Fruit fly (Drosophila melanogaster): ENCODE results near the gene CG14820.

Gene CG14820

dm6 chr3L:6978757-6979386 is 46.1 kb downstream of the CG14820 start:
- no peak for TF ChIP-seq CG8478 (optimal IDR thresholded peaks at IDR 0.05)

- no peak for TF ChIP-seq CG8478 (optimal IDR thresholded peaks at IDR 0.05)
- no peak for TF ChIP-seq Dll (optimal IDR thresholded peaks at IDR 0.05)
- no peak for TF ChIP-seq usp (GFP tag; optimal IDR thresholded peaks at IDR 0.05)
- TF ChIP-seq pan (optimal IDR thresholded peaks at IDR 0.05) = no peak
- TF ChIP-seq EcR (GFP tag; optimal IDR thresholded peaks at IDR 0.05) = no peak
- TF ChIP-seq psq (optimal IDR thresholded peaks at IDR 0.05) = no peak
These were observed 46.9 kb downstream of the CG14820 start, which contains the start of gene Galphai for dm6 chr3L:6979387-6980249. Gene Galphai (minus strand): TSS chr3L:6980044.

dm6 chr3L:6980553-6980952 is 47.8 kb downstream of the CG14820 start:
- TF ChIP-seq pan (optimal IDR thresholded peaks at IDR 0.05) (no peak), EcR (GFP tag; optimal IDR thresholded peaks at IDR 0.05) (no peak), Dll (optimal IDR thresholded peaks at IDR 0.05) (no peak), psq (optimal IDR thresholded peaks at IDR 0.05) (no peak), CG8478 (optimal IDR thresholded peaks at IDR 0.05) (no peak), usp (GFP tag; optimal IDR thresholded peaks at IDR 0.05) (no peak)

dm6 chr3L:6981109-6981741 is 48.5 kb downstream of the CG14820 start:
- no peak for TF ChIP-seq Dll (optimal IDR thresholded peaks at IDR 0.05)
- no peak for TF ChIP-seq pan (optimal IDR thresholded peaks at IDR 0.05)
- no peak for TF ChIP-seq EcR (GFP tag; optimal IDR thresholded peaks at IDR 0.05)
- TF ChIP-seq CG8478 (optimal IDR thresholded peaks at IDR 0.05) = no peak
- no peak for TF ChIP-seq usp (GFP tag; optimal IDR thresholded peaks at IDR 0.05)
- no peak for TF ChIP-seq psq (optimal IDR thresholded peaks at IDR 0.05)

dm6 chr3L:6981823-6982222 is 49.1 kb downstream of the CG14820 start:
- TF ChIP-seq CG8478 (optimal IDR thresholded peaks at IDR 0.05) (no peak), EcR (GFP tag; optimal IDR thresholded peaks at IDR 0.05) (no peak), usp (GFP tag; optimal IDR thresholded peaks at IDR 0.05) (no peak), pan (optimal IDR thresholded peaks at IDR 0.05) (no peak), Dll (optimal IDR thresholded peaks at IDR 0.05) (no peak), psq (optimal IDR thresholded peaks at IDR 0.05) (no peak)

Measured in whole organism.